Fruit fly (Drosophila melanogaster): ENCODE data around the gene Msr-110.

dm6 chr3L:5604490-5604889 is 27.3 kb upstream of the Msr-110 start, which contains the start of gene mthl2:
- TF ChIP-seq pdm3 (GFP tag; optimal IDR thresholded peaks at IDR 0.05) (no peak), Smox (GFP tag; optimal IDR thresholded peaks at IDR 0.05) (no peak), CG11294 (GFP tag; IDR thresholded peaks at IDR 0.05) (no peak), Hr4 (GFP tag; optimal IDR thresholded peaks at IDR 0.05) (no peak), CG10631 (GFP tag; optimal IDR thresholded peaks at IDR 0.05) (no peak), CG6163 (GFP tag; IDR thresholded peaks at IDR 0.05) (no peak), Ets21C (GFP tag; optimal IDR thresholded peaks at IDR 0.05) (no peak), cyc (GFP tag; optimal IDR thresholded peaks at IDR 0.05) (no peak)

Measured in whole organism, prepupa.